Fruit fly (Drosophila melanogaster): ENCODE results near the gene CG17375.

The CG17375 gene

dm6 chr2L:6787029-6787972, 18.3 kb downstream of the CG17375 start (continued):
- TF ChIP-seq Nf-YC (tag; optimal IDR thresholded peaks at IDR 0.05): peak; percentile 89
- peak in 2 of 3 experiments; percentile 88 to 91 for TF ChIP-seq Stat92E (GFP tag; optimal IDR thresholded peaks at IDR 0.05)
- peak; percentile 96 for TF ChIP-seq Side (GFP tag; optimal IDR thresholded peaks at IDR 0.05)
- peak; percentile 84 for TF ChIP-seq CG18011 (GFP tag; optimal IDR thresholded peaks at IDR 0.05)
- peak; percentile 89 for TF ChIP-seq NC2β (GFP tag; optimal IDR thresholded peaks at IDR 0.05)
- TF ChIP-seq CG13287 (GFP tag; IDR thresholded peaks at IDR 0.05; ENCODE audit: partially characterized antibody): peak; percentile 58
- TF ChIP-seq Poxn (GFP tag; IDR thresholded peaks at IDR 0.05): peak; percentile 73
- TF ChIP-seq CG6175 (GFP tag; IDR thresholded peaks at IDR 0.05): peak; percentile 46
- TF ChIP-seq rib (GFP tag; IDR thresholded peaks at IDR 0.05): peak; percentile 62
- peak; percentile 66; the same call in 1 of the 2 replicates for TF ChIP-seq Taf1 (GFP tag; IDR thresholded peaks at IDR 0.05)
- peak; percentile 84 for TF ChIP-seq CG11560 (tag; IDR thresholded peaks at IDR 0.05)
- peak; percentile 97 for TF ChIP-seq CG13624 (GFP tag; optimal IDR thresholded peaks at IDR 0.05)
- peak; percentile 93 for TF ChIP-seq CG6689 (GFP tag; IDR thresholded peaks at IDR 0.05)
- peak; percentile 70 for TF ChIP-seq CG5953 (GFP tag; IDR thresholded peaks at IDR 0.05)
- TF ChIP-seq CG3847 (GFP tag; IDR thresholded peaks at IDR 0.05): peak; percentile 89
- peak; percentile 74 for TF ChIP-seq CG4617 (GFP tag; optimal IDR thresholded peaks at IDR 0.05; ENCODE audit: borderline replicate concordance)
- TF ChIP-seq zen2 (GFP tag; IDR thresholded peaks at IDR 0.05; ENCODE audit: partially characterized antibody): peak; percentile 4; the same call in 2 of the 3 replicates
- peak; percentile 74 for TF ChIP-seq ttk (GFP tag; IDR thresholded peaks at IDR 0.05)
- TF ChIP-seq CG18262 (tag; optimal IDR thresholded peaks at IDR 0.05): peak; percentile 98
- TF ChIP-seq CG7928 (GFP tag; optimal IDR thresholded peaks at IDR 0.05): peak; percentile 70
- peak; percentile 81 for TF ChIP-seq CG14667 (GFP tag; IDR thresholded peaks at IDR 0.05)
- TF ChIP-seq D19B (GFP tag; optimal IDR thresholded peaks at IDR 0.05): peak; percentile 89
- TF ChIP-seq toy (GFP tag; IDR thresholded peaks at IDR 0.05): peak; percentile 9; the same call in 1 of the 2 replicates
- TF ChIP-seq CG13775 (GFP tag; optimal IDR thresholded peaks at IDR 0.05): peak; percentile 97
- peak; percentile 86 for TF ChIP-seq CrebB (tag; optimal IDR thresholded peaks at IDR 0.05)
- peak; percentile 85 for TF ChIP-seq CG10565 (GFP tag; optimal IDR thresholded peaks at IDR 0.05)
- peak; percentile 78 for TF ChIP-seq ara (GFP tag; IDR thresholded peaks at IDR 0.05)
- TF ChIP-seq unc-4 (GFP tag; IDR thresholded peaks at IDR 0.05; ENCODE audit: partially characterized antibody): peak; percentile 56
- TF ChIP-seq hth (optimal IDR thresholded peaks at IDR 0.05): no peak
- peak; percentile 4 for TF ChIP-seq ftz-f1 (GFP tag; optimal IDR thresholded peaks at IDR 0.05)
- TF ChIP-seq CG2678 (tag; optimal IDR thresholded peaks at IDR 0.05): peak; percentile 98
- peak; percentile 83 for TF ChIP-seq gsb (GFP tag; IDR thresholded peaks at IDR 0.05)
- TF ChIP-seq cas (GFP tag; IDR thresholded peaks at IDR 0.05): peak; percentile 61
- TF ChIP-seq dpn (GFP tag; optimal IDR thresholded peaks at IDR 0.05): peak; percentile 95 to 98
- peak; percentile 74 for TF ChIP-seq gt (GFP tag; IDR thresholded peaks at IDR 0.05)
- TF ChIP-seq CG7963 (GFP tag; IDR thresholded peaks at IDR 0.05; ENCODE audit: partially characterized antibody): 0 out of 3 replicates have a peak, but pooled peaks have one; percentile 42
- 0 out of 3 replicates have a peak, but pooled peaks have one; percentile 44 for TF ChIP-seq Opbp (GFP tag; IDR thresholded peaks at IDR 0.05; ENCODE audit: partially characterized antibody)
- TF ChIP-seq CG1233 (GFP tag; optimal IDR thresholded peaks at IDR 0.05): peak; percentile 96
- peak; percentile 96 for TF ChIP-seq gro (GFP tag; optimal IDR thresholded peaks at IDR 0.05)
- TF ChIP-seq maf-S (GFP tag; optimal IDR thresholded peaks at IDR 0.05): peak; percentile 95
- TF ChIP-seq wor (GFP tag; IDR thresholded peaks at IDR 0.05): peak; percentile 86
- TF ChIP-seq CG4404 (GFP tag; IDR thresholded peaks at IDR 0.05): peak; percentile 86
- peak; percentile 98 for TF ChIP-seq slp2 (GFP tag; optimal IDR thresholded peaks at IDR 0.05)
- TF ChIP-seq CG8281 (tag; optimal IDR thresholded peaks at IDR 0.05): peak; percentile 87
- TF ChIP-seq CG10979 (tag; optimal IDR thresholded peaks at IDR 0.05): peak; percentile 96
- peak; percentile 73 for TF ChIP-seq exex (tag; optimal IDR thresholded peaks at IDR 0.05)
- TF ChIP-seq CG2199 (GFP tag; IDR thresholded peaks at IDR 0.05): peak; percentile 45; the same call in 1 of the 3 replicates
- TF ChIP-seq h (optimal IDR thresholded peaks at IDR 0.05): no peak
